Fruit fly (Drosophila melanogaster) whole organism, embryonic: Measurements from ENCODE around the gene ClpX.

ENCODE experiments used
- Abd-B ChIP-seq: fragments of 200-800 bp; sonication (Bioruptor generic); optimal IDR thresholded peaks from 2 replicates; lab custom pipeline; 2018; ENCODE audit warnings: missing biosample characterization, mild to moderate bottlenecking, missing genetic modification characterization, moderate library complexity
- Bteb2 ChIP-seq: fragments of 200-800 bp; sonication (Bioruptor generic); optimal IDR thresholded peaks from 2 replicates; lab custom pipeline; 2016; ENCODE audit warnings: missing biosample characterization, missing genetic modification characterization
- CG10654 ChIP-seq: fragments of 200-800 bp; sonication (Bioruptor generic); optimal IDR thresholded peaks from 2 replicates; lab custom pipeline; 2016; ENCODE audit warnings: missing biosample characterization, missing genetic modification characterization
- CG11504 ChIP-seq: fragments of 200-800 bp; sonication (Bioruptor generic); optimal IDR thresholded peaks from 3 replicates; lab custom pipeline; 2019; ENCODE audit warnings: missing biosample characterization, mild to moderate bottlenecking, missing genetic modification characterization, moderate library complexity
- CG11723 ChIP-seq: fragments of 200-800 bp; sonication (Bioruptor generic); optimal IDR thresholded peaks from 2 replicates; lab custom pipeline; 2017; ENCODE audit warnings: missing biosample characterization, mild to moderate bottlenecking, missing genetic modification characterization
- CG12071 ChIP-seq: fragments of 200-800 bp; sonication (Bioruptor generic); optimal IDR thresholded peaks from 3 replicates; lab custom pipeline; 2018; ENCODE audit warnings: missing biosample characterization, mild to moderate bottlenecking, missing genetic modification characterization
- CG13123 ChIP-seq: fragments of 200-800 bp; sonication (Bioruptor generic); optimal IDR thresholded peaks from 2 replicates; lab custom pipeline; 2016; ENCODE audit warnings: missing biosample characterization, missing genetic modification characterization
- CG13775 ChIP-seq: fragments of 200-800 bp; sonication (Bioruptor generic); optimal IDR thresholded peaks from 3 replicates; lab custom pipeline; 2017; ENCODE audit warnings: missing biosample characterization, mild to moderate bottlenecking, missing genetic modification characterization
- CG15514 ChIP-seq: fragments of 200-800 bp; sonication (Bioruptor generic); optimal IDR thresholded peaks from 3 replicates; lab custom pipeline; 2017; ENCODE audit warnings: missing biosample characterization, missing genetic modification characterization, mild to moderate bottlenecking, moderate library complexity, missing genetic modification reagents
- CG1603 ChIP-seq: fragments of 200-800 bp; sonication (Bioruptor generic); optimal IDR thresholded peaks from 2 replicates; lab custom pipeline; 2019; ENCODE audit warnings: missing biosample characterization, mild to moderate bottlenecking, missing genetic modification characterization, moderate library complexity
- CG17361 ChIP-seq: fragments of 200-800 bp; sonication (Bioruptor generic); IDR thresholded peaks from 3 replicates; pipeline ENCODE4 v1.3.6; 2022; ENCODE audit warnings: missing biosample characterization, missing genetic modification characterization
- CG17612 ChIP-seq: fragments of 200-800 bp; sonication (Bioruptor generic); IDR thresholded peaks from 2 replicates; pipeline ENCODE4 v1.3.6; 2022; ENCODE audit warnings: missing biosample characterization, missing genetic modification characterization
- CG18476 ChIP-seq: fragments of 200-800 bp; sonication (Bioruptor generic); optimal IDR thresholded peaks from 2 replicates; lab custom pipeline; 2016; ENCODE audit warnings: missing biosample characterization, mild to moderate bottlenecking, missing genetic modification characterization
- CG18619 ChIP-seq: fragments of 200-800 bp; sonication (Bioruptor generic); optimal IDR thresholded peaks from 3 replicates; lab custom pipeline; 2017; ENCODE audit warnings: missing biosample characterization, mild to moderate bottlenecking, missing genetic modification characterization
- CG18764 ChIP-seq: fragments of 200-800 bp; sonication (Bioruptor generic); optimal IDR thresholded peaks from 3 replicates; lab custom pipeline; 2016; ENCODE audit warnings: missing biosample characterization, missing genetic modification characterization
- CG2712 ChIP-seq: fragments of 200-800 bp; optimal IDR thresholded peaks from 3 replicates; lab custom pipeline; 2019; ENCODE audit warnings: missing biosample characterization, mild to moderate bottlenecking, missing genetic modification characterization, moderate library complexity
- CG33557 ChIP-seq: fragments of 200-800 bp; sonication (Bioruptor generic); optimal IDR thresholded peaks from 2 replicates; lab custom pipeline; 2019; ENCODE audit warnings: missing biosample characterization, mild to moderate bottlenecking, missing genetic modification characterization, moderate library complexity
- CG42726 ChIP-seq: fragments of 200-800 bp; sonication (Bioruptor generic); IDR thresholded peaks from 2 replicates; pipeline ENCODE4 v1.3.6; 2022; ENCODE audit warnings: missing biosample characterization, missing genetic modification characterization; ENCODE audit not compliant: partially characterized antibody
- CG43689 ChIP-seq: fragments of 200-800 bp; sonication (Bioruptor generic); IDR thresholded peaks from 2 replicates; pipeline ENCODE4 v1.3.6; 2022; ENCODE audit warnings: missing biosample characterization, missing genetic modification characterization
- CG6765 ChIP-seq: fragments of 200-800 bp; sonication (Bioruptor generic); optimal IDR thresholded peaks from 3 replicates; lab custom pipeline; 2017; ENCODE audit warnings: missing biosample characterization, mild to moderate bottlenecking, missing genetic modification characterization
- CG8359 ChIP-seq: fragments of 200-800 bp; sonication (Bioruptor generic); optimal IDR thresholded peaks from 2 replicates; lab custom pipeline; 2017; ENCODE audit warnings: missing biosample characterization, mild to moderate bottlenecking, missing genetic modification characterization, borderline replicate concordance
- CG8388 ChIP-seq: fragments of 200-800 bp; sonication (Bioruptor generic); optimal IDR thresholded peaks from 2 replicates; lab custom pipeline; 2019; ENCODE audit warnings: missing biosample characterization, mild to moderate bottlenecking, missing genetic modification characterization, moderate library complexity
- CoRest ChIP-seq: fragments of 200-800 bp; sonication (Bioruptor generic); optimal IDR thresholded peaks from 3 replicates; lab custom pipeline; 2018; ENCODE audit warnings: missing biosample characterization, mild to moderate bottlenecking, missing genetic modification characterization, moderate library complexity
- Dip3 ChIP-seq: fragments of 200-800 bp; sonication (Bioruptor generic); optimal IDR thresholded peaks from 3 replicates; lab custom pipeline; 2016; ENCODE audit warnings: missing biosample characterization, missing genetic modification characterization
- E2f2 ChIP-seq: fragments of 200-800 bp; sonication (Bioruptor generic); IDR thresholded peaks from 2 replicates; pipeline ENCODE4 v1.3.6; 2022; ENCODE audit warnings: missing biosample characterization, missing genetic modification characterization
- GATAe ChIP-seq: fragments of 200-800 bp; sonication (Bioruptor generic); conservative IDR thresholded peaks from 2 replicates; pipeline ENCODE4 v1.3.6; 2022; ENCODE audit warnings: missing biosample characterization, missing genetic modification characterization
- HmgZ ChIP-seq: fragments of 200-800 bp; sonication (Bioruptor generic); optimal IDR thresholded peaks from 2 replicates; lab custom pipeline; 2018; ENCODE audit warnings: missing biosample characterization, mild to moderate bottlenecking, missing genetic modification characterization
- Hr51 ChIP-seq, 2 experiments: fragments of 200-800 bp; sonication (Bioruptor generic); optimal IDR thresholded peaks; 2 replicates in 1 of 2; 3 replicates in 1 of 2; lab custom pipeline; 2016 to 2018; ENCODE audit warnings: missing biosample characterization in 2 of 2, missing genetic modification characterization in 2 of 2, mild to moderate bottlenecking in 1 of 2, moderate library complexity in 1 of 2
- MBD-R2 ChIP-seq: fragments of 200-800 bp; sonication (Bioruptor generic); IDR thresholded peaks from 2 replicates; pipeline ENCODE4 v1.3.6; 2022; ENCODE audit warnings: missing biosample characterization, missing genetic modification characterization
- Mad ChIP-seq: fragments of 200-800 bp; sonication (Bioruptor generic); optimal IDR thresholded peaks from 2 replicates; lab custom pipeline; 2016; ENCODE audit warnings: missing biosample characterization, missing genetic modification characterization
- Nf-YC ChIP-seq: fragments of 200-800 bp; optimal IDR thresholded peaks from 3 replicates; lab custom pipeline; 2019; ENCODE audit warnings: missing biosample characterization, mild to moderate bottlenecking, missing genetic modification characterization, moderate library complexity
- NfI ChIP-seq: fragments of 200-800 bp; sonication (Bioruptor generic); optimal IDR thresholded peaks from 3 replicates; lab custom pipeline; 2018; ENCODE audit warnings: missing biosample characterization, mild to moderate bottlenecking, missing genetic modification characterization, moderate library complexity
- Opbp ChIP-seq: fragments of 200-800 bp; sonication (Bioruptor generic); IDR thresholded peaks from 3 replicates; pipeline ENCODE4 v1.3.6; 2022; ENCODE audit warnings: missing biosample characterization, missing genetic modification characterization; ENCODE audit not compliant: partially characterized antibody
- bab2 ChIP-seq: fragments of 200-800 bp; sonication (Bioruptor generic); optimal IDR thresholded peaks from 2 replicates; lab custom pipeline; 2016; ENCODE audit warnings: missing biosample characterization, missing genetic modification characterization
- cato ChIP-seq: fragments of 200-800 bp; sonication (Bioruptor generic); optimal IDR thresholded peaks from 2 replicates; lab custom pipeline; 2016; ENCODE audit warnings: missing biosample characterization, missing genetic modification characterization, borderline replicate concordance
- dimm ChIP-seq: fragments of 200-800 bp; sonication (Bioruptor generic); IDR thresholded peaks from 2 replicates; pipeline ENCODE4 v1.3.6; 2022; ENCODE audit warnings: missing biosample characterization, missing genetic modification characterization
- dmrt11E ChIP-seq: fragments of 200-800 bp; sonication (Bioruptor generic); optimal IDR thresholded peaks from 3 replicates; lab custom pipeline; 2018; ENCODE audit warnings: missing biosample characterization, mild to moderate bottlenecking, missing genetic modification characterization, moderate library complexity
- gcm ChIP-seq: fragments of 200-800 bp; sonication (Bioruptor generic); optimal IDR thresholded peaks from 2 replicates; lab custom pipeline; 2019; ENCODE audit warnings: missing biosample characterization, mild to moderate bottlenecking, missing genetic modification characterization, moderate library complexity
- gfzf ChIP-seq: fragments of 200-800 bp; sonication (Bioruptor generic); optimal IDR thresholded peaks from 2 replicates; lab custom pipeline; 2016; ENCODE audit warnings: missing biosample characterization, mild to moderate bottlenecking, missing genetic modification characterization, moderate library complexity
- ham ChIP-seq: fragments of 200-800 bp; sonication (Bioruptor generic); IDR thresholded peaks from 2 replicates; pipeline ENCODE4 v1.3.6; 2022; ENCODE audit warnings: missing biosample characterization, missing genetic modification characterization
- knrl ChIP-seq: fragments of 200-800 bp; sonication (Bioruptor generic); IDR thresholded peaks from 3 replicates; pipeline ENCODE4 v1.3.6; 2022; ENCODE audit warnings: missing biosample characterization, missing genetic modification characterization; ENCODE audit not compliant: partially characterized antibody
- lbe ChIP-seq: fragments of 200-800 bp; sonication (Bioruptor generic); optimal IDR thresholded peaks from 2 replicates; lab custom pipeline; 2016; ENCODE audit warnings: missing biosample characterization, mild to moderate bottlenecking, missing genetic modification characterization
- nau ChIP-seq: fragments of 200-800 bp; sonication (Bioruptor generic); optimal IDR thresholded peaks from 3 replicates; lab custom pipeline; 2017; ENCODE audit warnings: missing biosample characterization, mild to moderate bottlenecking, missing genetic modification characterization, missing genetic modification reagents
- phol ChIP-seq: fragments of 200-800 bp; sonication (Bioruptor generic); optimal IDR thresholded peaks from 3 replicates; lab custom pipeline; 2018; ENCODE audit warnings: missing biosample characterization, mild to moderate bottlenecking, missing genetic modification characterization, moderate library complexity
- pzg ChIP-seq: fragments of 200-800 bp; sonication (Bioruptor generic); optimal IDR thresholded peaks from 3 replicates; lab custom pipeline; 2018; ENCODE audit warnings: missing biosample characterization, mild to moderate bottlenecking, missing genetic modification characterization, moderate library complexity
- sens ChIP-seq: fragments of 200-800 bp; sonication (Bioruptor generic); peaks from one replicate; lab custom pipeline; 2016; ENCODE audit warnings: missing biosample characterization, missing genetic modification characterization
- sug ChIP-seq: fragments of 200-800 bp; optimal IDR thresholded peaks from 2 replicates; lab custom pipeline; 2019; ENCODE audit warnings: missing biosample characterization, mild to moderate bottlenecking, missing genetic modification characterization, moderate library complexity
- unpg ChIP-seq: fragments of 200-800 bp; sonication (Bioruptor generic); optimal IDR thresholded peaks from 3 replicates; lab custom pipeline; 2018; ENCODE audit warnings: missing biosample characterization, mild to moderate bottlenecking, missing genetic modification characterization, moderate library complexity

ClpX gene

DNA sequence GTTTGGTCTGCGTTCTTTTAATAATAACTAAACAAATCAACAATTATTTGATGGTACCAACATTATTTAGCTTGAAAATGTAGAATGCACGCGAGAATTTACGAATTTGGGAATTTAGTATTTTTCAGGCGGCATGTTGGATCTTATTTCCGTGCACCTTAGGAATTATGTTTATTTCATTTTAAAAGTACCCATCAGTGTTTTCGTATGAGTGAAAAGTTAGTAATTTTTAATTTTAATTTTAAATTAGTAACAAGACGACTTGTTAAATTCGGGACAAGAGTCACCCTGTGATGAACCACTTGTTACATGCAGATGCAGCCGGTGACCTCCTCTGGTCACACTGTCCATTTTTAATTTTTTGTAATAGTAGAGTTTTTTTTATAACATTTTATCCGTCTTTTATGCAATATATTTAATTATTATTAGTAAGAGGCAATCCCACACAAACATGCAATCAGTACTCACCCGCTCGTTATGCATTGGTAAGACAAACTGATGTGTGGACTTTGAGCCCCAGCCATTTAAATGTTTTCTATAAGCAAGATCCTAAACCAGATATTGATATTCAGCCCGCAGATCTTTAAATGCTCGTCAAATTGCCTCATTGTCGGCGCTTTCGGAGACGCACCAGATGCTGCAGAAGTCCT, 25.9 kb downstream of the ClpX start, which contains the start of the genes CG17186 and Arc42 (continued):
- TF ChIP-seq CG15514 (GFP tag; lab: Kevin White, UChicago) (peak; percentile 88), CG11723 (GFP tag; lab: Kevin White, UChicago) (no peak), Abd-B (GFP tag; lab: Kevin White, UChicago) (peak; percentile 27), Opbp (GFP tag; lab: Robert Waterston, UW) (no peak), CG8388 (GFP tag; lab: Kevin White, UChicago) (peak; percentile 19), Mad (GFP tag; lab: Kevin White, UChicago) (no peak), Hr51 (GFP tag; optimal IDR thresholded peaks at IDR 0.05; lab: Kevin White, UChicago) (peak in 1 of 2 experiments; percentile 1), sug (tag; lab: Kevin White, UChicago) (peak; percentile 23), ham (GFP tag; lab: Robert Waterston, UW) (no peak), Dip3 (GFP tag; lab: Kevin White, UChicago) (peak; percentile 11), CG18764 (GFP tag; lab: Kevin White, UChicago) (peak; percentile 14), gfzf (GFP tag; lab: Kevin White, UChicago) (peak; percentile 88), unpg (GFP tag; lab: Kevin White, UChicago) (peak; percentile 6), nau (GFP tag; lab: Kevin White, UChicago) (no peak), CG43689 (GFP tag; lab: Robert Waterston, UW) (no peak), CG33557 (peak; percentile 11), CG6765 (no peak), CG18476 (GFP tag; lab: Kevin White, UChicago) (peak; percentile 1), CG17361 (GFP tag; lab: Robert Waterston, UW) (peak; percentile 31; the same call in 1 of the 3 replicates), GATAe (GFP tag; lab: Robert Waterston, UW) (no peak), CG13123 (GFP tag; lab: Kevin White, UChicago) (peak; percentile 11), dmrt11E (tag; lab: Kevin White, UChicago) (peak; percentile 18), gcm (GFP tag; lab: Kevin White, UChicago) (no peak), CG17612 (no peak), pzg (GFP tag; lab: Kevin White, UChicago) (peak; percentile 71), CG8359 (GFP tag; lab: Kevin White, UChicago) (no peak), MBD-R2 (peak; percentile 72), Bteb2 (GFP tag; lab: Kevin White, UChicago) (peak; percentile 4), CG13775 (GFP tag; lab: Kevin White, UChicago) (peak; percentile 19), dimm (GFP tag; lab: Robert Waterston, UW) (no peak), phol (tag; lab: Kevin White, UChicago) (peak; percentile 64), lbe (GFP tag; lab: Kevin White, UChicago) (peak; percentile 30), bab2 (GFP tag; lab: Kevin White, UChicago) (peak; percentile 15), E2f2 (peak; percentile 80; the same call in 1 of the 2 replicates), CoRest (tag; lab: Kevin White, UChicago) (peak; percentile 45), Nf-YC (tag; lab: Kevin White, UChicago) (peak; percentile 19), knrl (GFP tag; lab: Robert Waterston, UW) (peak; percentile 13; the same call in 1 of the 3 replicates), CG11504 (peak; percentile 30), CG1603 (tag; lab: Kevin White, UChicago) (peak; percentile 12), CG12071 (no peak), CG18619 (GFP tag; lab: Kevin White, UChicago) (no peak), sens (GFP tag; lab: Kevin White, UChicago) (peak; percentile 82), CG10654 (GFP tag; lab: Kevin White, UChicago) (peak; percentile 28), HmgZ (tag; lab: Kevin White, UChicago) (no peak), cato (GFP tag; lab: Kevin White, UChicago) (peak; percentile 3), NfI (GFP tag; lab: Kevin White, UChicago) (peak; percentile 33), CG2712 (tag; lab: Kevin White, UChicago) (peak; percentile 49), CG42726 (no peak)
